Fruit fly (Drosophila melanogaster): ENCODE results near the gene DIP-epsilon.

The DIP-epsilon gene

dm6 chr2L:6358218-6358617 is 52.9 kb downstream of the DIP-epsilon start, which contains the start of gene CG9500 (continued):
- TF ChIP-seq ham (GFP tag; IDR thresholded peaks at IDR 0.05) (no peak), E2f2 (GFP tag; IDR thresholded peaks at IDR 0.05) (no peak)

dm6 chr2L:6356686-6357362 is 54.3 kb downstream of the DIP-epsilon start:
- TF ChIP-seq CG2120 (GFP tag; optimal IDR thresholded peaks at IDR 0.05) (no peak), gsb (GFP tag; IDR thresholded peaks at IDR 0.05) (no peak), fd96Cb (tag; optimal IDR thresholded peaks at IDR 0.05) (peak; percentile 37), CG3407 (GFP tag; optimal IDR thresholded peaks at IDR 0.05) (peak; percentile 7), gt (GFP tag; IDR thresholded peaks at IDR 0.05) (no peak), row (GFP tag; IDR thresholded peaks at IDR 0.05) (no peak), CG6683 (GFP tag; optimal IDR thresholded peaks at IDR 0.05) (peak; percentile 27), CG7786 (GFP tag; optimal IDR thresholded peaks at IDR 0.05) (no peak), run (tag; optimal IDR thresholded peaks at IDR 0.05) (no peak), slbo (GFP tag; IDR thresholded peaks at IDR 0.05) (peak; percentile 28), Mes4 (GFP tag; optimal IDR thresholded peaks at IDR 0.05) (peak; percentile 11), NfI (GFP tag; optimal IDR thresholded peaks at IDR 0.05) (peak; percentile 74), CG13424 (tag; optimal IDR thresholded peaks at IDR 0.05) (peak; percentile 17), kay (GFP tag; optimal IDR thresholded peaks at IDR 0.05) (no peak), Dp (GFP tag; optimal IDR thresholded peaks at IDR 0.05) (no peak), esg (GFP tag; conservative IDR thresholded peaks at IDR 0.05) (no peak), hbn (GFP tag; IDR thresholded peaks at IDR 0.05; ENCODE audit: partially characterized antibody) (no peak), CG10462 (GFP tag; optimal IDR thresholded peaks at IDR 0.05) (no peak), CG18619 (GFP tag; optimal IDR thresholded peaks at IDR 0.05) (no peak), gcm (GFP tag; optimal IDR thresholded peaks at IDR 0.05) (no peak), CG15601 (tag; optimal IDR thresholded peaks at IDR 0.05) (peak; percentile 65), CG14860 (GFP tag; IDR thresholded peaks at IDR 0.05; ENCODE audit: partially characterized antibody) (no peak), Lpt (GFP tag; optimal IDR thresholded peaks at IDR 0.05) (no peak), Dll (GFP tag; IDR thresholded peaks at IDR 0.05; ENCODE audit: partially characterized antibody) (no peak), br (optimal IDR thresholded peaks at IDR 0.05) (no peak), CG16815 (GFP tag; optimal IDR thresholded peaks at IDR 0.05) (no peak), Dbx (GFP tag; IDR thresholded peaks at IDR 0.05) (no peak), pnt (GFP tag; optimal IDR thresholded peaks at IDR 0.05) (no peak), CG7372 (GFP tag; IDR thresholded peaks at IDR 0.05) (no peak), chm (GFP tag; IDR thresholded peaks at IDR 0.05) (no peak), Deaf1 (tag; optimal IDR thresholded peaks at IDR 0.05) (no peak), Ets65A (GFP tag) (peak; percentile 82), CG3281 (GFP tag; optimal IDR thresholded peaks at IDR 0.05) (peak; percentile 45), slou (GFP tag; optimal IDR thresholded peaks at IDR 0.05) (no peak), CG2129 (GFP tag; IDR thresholded peaks at IDR 0.05; ENCODE audit: partially characterized antibody) (no peak), CG31441 (GFP tag; IDR thresholded peaks at IDR 0.05) (peak; percentile 65), CG30431 (GFP tag; optimal IDR thresholded peaks at IDR 0.05) (peak; percentile 19), Dip2 (GFP tag; IDR thresholded peaks at IDR 0.05) (no peak), pros (GFP tag; optimal IDR thresholded peaks at IDR 0.05) (no peak), CG15514 (GFP tag; optimal IDR thresholded peaks at IDR 0.05) (peak; percentile 37), zen2 (GFP tag; IDR thresholded peaks at IDR 0.05; ENCODE audit: partially characterized antibody) (no peak), tap (tag; optimal IDR thresholded peaks at IDR 0.05) (peak; percentile 33), inv (GFP tag; IDR thresholded peaks at IDR 0.05; ENCODE audit: partially characterized antibody) (no peak), grn (GFP tag; optimal IDR thresholded peaks at IDR 0.05) (no peak), CG6813 (GFP tag; optimal IDR thresholded peaks at IDR 0.05) (peak; percentile 36), Sox100B (GFP tag; optimal IDR thresholded peaks at IDR 0.05) (peak; percentile 28), Xbp1 (GFP tag; optimal IDR thresholded peaks at IDR 0.05) (peak; percentile 54)
